Worm (Caenorhabditis elegans): ENCODE results near the gene B0272.4.
A peak's percentile ranks its signal among the peaks of the same experiment; 100 is the strongest.

B0272.4 gene

ce11 chrX:9467573-9467972 lies 39.3 kb downstream of the B0272.4 start:
- TF ChIP-seq egl-5 (tag; optimal IDR thresholded peaks at IDR 0.05), result peak; percentile 78
- TF ChIP-seq tbx-2 (tag; optimal IDR thresholded peaks at IDR 0.05), result peak; percentile 77
- TF ChIP-seq pqm-1 (tag; optimal IDR thresholded peaks at IDR 0.05), result no peak
- TF ChIP-seq R02D3.7 (tag; optimal IDR thresholded peaks at IDR 0.05), result peak; percentile 25
- peak; percentile 91 for TF ChIP-seq nhr-43 (tag; optimal IDR thresholded peaks at IDR 0.05; ENCODE audit: poor library complexity, severe bottlenecking)
- peak; percentile 40 for TF ChIP-seq lin-39 (tag; optimal IDR thresholded peaks at IDR 0.05)
- peak; percentile 21 for TF ChIP-seq elt-1 (tag; optimal IDR thresholded peaks at IDR 0.05)
- peak; percentile 45 for TF ChIP-seq nhr-25 (tag; optimal IDR thresholded peaks at IDR 0.05)
- TF ChIP-seq elt-3 (tag; optimal IDR thresholded peaks at IDR 0.05), result no peak
- peak; percentile 60 for TF ChIP-seq pha-4 (tag; optimal IDR thresholded peaks at IDR 0.05)
- TF ChIP-seq aly-2 (tag; optimal IDR thresholded peaks at IDR 0.05), result no peak
- no peak for TF ChIP-seq daf-12 (tag; optimal IDR thresholded peaks at IDR 0.05)
- TF ChIP-seq nhr-76 (tag; optimal IDR thresholded peaks at IDR 0.05), result no peak
- TF ChIP-seq hmg-11 (tag; optimal IDR thresholded peaks at IDR 0.05), result peak; percentile 94
- peak; percentile 76 for TF ChIP-seq lsy-12 (tag; optimal IDR thresholded peaks at IDR 0.05)
- no peak for TF ChIP-seq sea-2 (GFP tag; optimal IDR thresholded peaks at IDR 0.05)
- peak; percentile 41 for TF ChIP-seq nhr-77 (tag; optimal IDR thresholded peaks at IDR 0.05)
- peak; percentile 27 for TF ChIP-seq fos-1 (tag; optimal IDR thresholded peaks at IDR 0.05)
- TF ChIP-seq egl-27 (tag; optimal IDR thresholded peaks at IDR 0.05), result peak; percentile 66
- no peak for TF ChIP-seq unc-39 (tag; optimal IDR thresholded peaks at IDR 0.05)
- peak; percentile 55 for TF ChIP-seq ceh-82 (tag; optimal IDR thresholded peaks at IDR 0.05)
- TF ChIP-seq jun-1 (tag; optimal IDR thresholded peaks at IDR 0.05), result peak; percentile 59
- TF ChIP-seq nfya-1 (tag; optimal IDR thresholded peaks at IDR 0.05; ENCODE audit: insufficient read depth), result peak; percentile 41
- TF ChIP-seq ceh-16 (tag; optimal IDR thresholded peaks at IDR 0.05), result no peak
- TF ChIP-seq skn-1 (tag; optimal IDR thresholded peaks at IDR 0.05), result peak; percentile 17
- peak; percentile 18 for TF ChIP-seq lin-15B (tag; optimal IDR thresholded peaks at IDR 0.05)
- TF ChIP-seq ztf-4 (tag; optimal IDR thresholded peaks at IDR 0.05), result peak; percentile 19
- TF ChIP-seq ceh-28 (tag; optimal IDR thresholded peaks at IDR 0.05), result peak; percentile 44
- TF ChIP-seq nhr-23 (tag; optimal IDR thresholded peaks at IDR 0.05), result peak; percentile 55
- TF ChIP-seq snpc-4 (tag; optimal IDR thresholded peaks at IDR 0.05), result peak; percentile 25
- TF ChIP-seq eor-1 (tag; optimal IDR thresholded peaks at IDR 0.05), result peak in 1 of 2 experiments; percentile 66
- TF ChIP-seq nhr-11 (tag; optimal IDR thresholded peaks at IDR 0.05), result no peak
- TF ChIP-seq nhr-28 (tag; optimal IDR thresholded peaks at IDR 0.05), result no peak

DNA sequence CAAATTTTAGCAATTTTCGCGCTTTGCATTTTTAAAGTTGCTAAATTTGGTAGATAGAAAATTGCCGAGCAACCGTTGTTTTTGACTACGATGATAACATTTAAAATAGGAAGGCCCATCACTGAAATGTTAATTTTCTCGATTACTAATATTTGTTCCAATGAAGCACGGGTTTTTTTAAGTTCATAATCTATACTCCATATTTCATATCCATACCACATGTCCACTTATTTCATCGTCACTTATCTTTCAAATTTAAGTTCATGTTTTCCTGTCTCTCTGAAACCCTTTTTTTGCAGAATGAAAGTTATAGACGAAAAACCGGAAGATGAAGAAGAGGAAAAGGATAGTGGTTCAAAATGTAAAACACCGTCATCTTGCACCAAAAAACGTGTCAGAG lies 43.9 kb downstream of the B0272.4 start, which contains the start of gene gap-2:
Gene gap-2, plus strand, starts transcription at position 301 of the 400 bp plus-strand sequence.
- TF ChIP-seq nhr-76 (tag; optimal IDR thresholded peaks at IDR 0.05) (no peak), unc-39 (tag; optimal IDR thresholded peaks at IDR 0.05) (no peak), mdl-1 (tag; optimal IDR thresholded peaks at IDR 0.05) (no peak), ztf-4 (tag; optimal IDR thresholded peaks at IDR 0.05) (no peak), ceh-28 (tag; optimal IDR thresholded peaks at IDR 0.05) (no peak), elt-2 (tag; optimal IDR thresholded peaks at IDR 0.05) (no peak), snpc-4 (tag; optimal IDR thresholded peaks at IDR 0.05) (no peak), nhr-77 (tag; optimal IDR thresholded peaks at IDR 0.05) (no peak), nhr-67 (tag; optimal IDR thresholded peaks at IDR 0.05) (no peak), skn-1 (tag; optimal IDR thresholded peaks at IDR 0.05) (no peak), nhr-237 (tag; optimal IDR thresholded peaks at IDR 0.05) (no peak), nhr-23 (tag; optimal IDR thresholded peaks at IDR 0.05) (no peak), lsy-12 (tag; optimal IDR thresholded peaks at IDR 0.05) (no peak), pqm-1 (tag; optimal IDR thresholded peaks at IDR 0.05) (no peak), lin-39 (tag; optimal IDR thresholded peaks at IDR 0.05) (no peak), hmg-11 (tag; optimal IDR thresholded peaks at IDR 0.05) (no peak), R02D3.7 (tag; optimal IDR thresholded peaks at IDR 0.05) (no peak), pha-4 (tag; optimal IDR thresholded peaks at IDR 0.05) (no peak), ZK546.5 (tag; optimal IDR thresholded peaks at IDR 0.05) (no peak), nhr-25 (tag; optimal IDR thresholded peaks at IDR 0.05) (no peak)

ce11 chrX:9476752-9477151 lies 48.5 kb downstream of the B0272.4 start:
- TF ChIP-seq elt-1 (tag; optimal IDR thresholded peaks at IDR 0.05) (no peak), nhr-23 (tag; optimal IDR thresholded peaks at IDR 0.05) (no peak), mdl-1 (tag; optimal IDR thresholded peaks at IDR 0.05) (no peak), zag-1 (tag; optimal IDR thresholded peaks at IDR 0.05) (no peak), egl-5 (tag; optimal IDR thresholded peaks at IDR 0.05) (no peak), tbx-2 (tag; optimal IDR thresholded peaks at IDR 0.05) (no peak), pha-4 (tag; optimal IDR thresholded peaks at IDR 0.05) (no peak), elt-3 (tag; optimal IDR thresholded peaks at IDR 0.05) (no peak), lin-15B (tag; optimal IDR thresholded peaks at IDR 0.05) (no peak), nhr-76 (tag; optimal IDR thresholded peaks at IDR 0.05) (no peak), egl-27 (tag; optimal IDR thresholded peaks at IDR 0.05) (no peak), unc-39 (tag; optimal IDR thresholded peaks at IDR 0.05) (no peak), ceh-16 (tag; optimal IDR thresholded peaks at IDR 0.05) (no peak), nhr-25 (tag; optimal IDR thresholded peaks at IDR 0.05) (no peak)
